In genomic region chr3R:13091666-13092065, dm6 we compare ENCODE assay signal across 3 fruit fly cellular contexts.
TF ChIP-seq lines count a peak whose summit lies in the region.

No protein-coding gene starts in this region.

- no peak for TF ChIP-seq CTCF in whole organism, embryonic (GFP tag; optimal IDR thresholded peaks at IDR 0.05; lab: Kevin White, UChicago)

TF ChIP-seq in whole organism, embryonic, 481 proteins besides CTCF, POLR2A, EP300 and RAD21 (continues in another document):
- TF ChIP-seq Atf6 (GFP tag; IDR thresholded peaks at IDR 0.05; lab: Robert Waterston, UW) (no peak), vnd (GFP tag; IDR thresholded peaks at IDR 0.05; lab: Robert Waterston, UW; ENCODE audit: partially characterized antibody) (no peak), Hand (GFP tag; optimal IDR thresholded peaks at IDR 0.05; lab: Kevin White, UChicago) (peak; percentile 35), tx (GFP tag; optimal IDR thresholded peaks at IDR 0.05; lab: Kevin White, UChicago) (no peak), tgo (GFP tag; IDR thresholded peaks at IDR 0.05; lab: Robert Waterston, UW) (peak; percentile 25; the same call in 1 of the 3 replicates), Meics (GFP tag; optimal IDR thresholded peaks at IDR 0.05; lab: Kevin White, UChicago) (peak; percentile 17), Antp (GFP tag; optimal IDR thresholded peaks at IDR 0.05; lab: Kevin White, UChicago) (no peak), CG7839 (tag; optimal IDR thresholded peaks at IDR 0.05; lab: Kevin White, UChicago) (peak; percentile 11), CG10321 (GFP tag; IDR thresholded peaks at IDR 0.05; lab: Robert Waterston, UW) (no peak), CG10366 (GFP tag; IDR thresholded peaks at IDR 0.05; lab: Robert Waterston, UW) (no peak), CG12299 (tag; optimal IDR thresholded peaks at IDR 0.05; lab: Kevin White, UChicago) (no peak), Abd-B (GFP tag; optimal IDR thresholded peaks at IDR 0.05; lab: Kevin White, UChicago) (no peak), CG9932 (GFP tag; IDR thresholded peaks at IDR 0.05; lab: Robert Waterston, UW) (0 out of 2 replicates have a peak, but pooled peaks have one; percentile 28), jumu (GFP tag; optimal IDR thresholded peaks at IDR 0.05; lab: Kevin White, UChicago) (no peak), CG15601 (tag; optimal IDR thresholded peaks at IDR 0.05; lab: Kevin White, UChicago) (no peak), Pdp1 (GFP tag; optimal IDR thresholded peaks at IDR 0.05; lab: Kevin White, UChicago) (no peak), CG14014 (GFP tag; IDR thresholded peaks at IDR 0.05; lab: Robert Waterston, UW) (peak; percentile 13; the same call in 1 of the 2 replicates), Ets65A (GFP tag; lab: Kevin White, UChicago) (peak; percentile 55), CG2889 (GFP tag; IDR thresholded peaks at IDR 0.05; lab: Robert Waterston, UW) (no peak), hkb (optimal IDR thresholded peaks at IDR 0.05; lab: Kevin White, UChicago) (no peak), hkb (GFP tag; IDR thresholded peaks at IDR 0.05; lab: Robert Waterston, UW) (0 out of 2 replicates have a peak, but pooled peaks have one; percentile 26), cad (GFP tag; optimal IDR thresholded peaks at IDR 0.05; lab: Kevin White, UChicago) (no peak), CG4424 (GFP tag; optimal IDR thresholded peaks at IDR 0.05; lab: Kevin White, UChicago) (no peak), Sox102F (GFP tag; optimal IDR thresholded peaks at IDR 0.05; lab: Kevin White, UChicago) (no peak), gsb-n (tag; optimal IDR thresholded peaks at IDR 0.05; lab: Kevin White, UChicago) (no peak), Doc2 (GFP tag; IDR thresholded peaks at IDR 0.05; lab: Robert Waterston, UW) (no peak), CG9215 (GFP tag; IDR thresholded peaks at IDR 0.05; lab: Robert Waterston, UW) (no peak), H15 (GFP tag; IDR thresholded peaks at IDR 0.05; lab: Robert Waterston, UW) (0 out of 3 replicates have a peak, but pooled peaks have one; percentile 41), nerfin-2 (GFP tag; IDR thresholded peaks at IDR 0.05; lab: Robert Waterston, UW; ENCODE audit: partially characterized antibody) (no peak), twi (tag; optimal IDR thresholded peaks at IDR 0.05; lab: Kevin White, UChicago) (no peak), Mes4 (GFP tag; optimal IDR thresholded peaks at IDR 0.05; lab: Kevin White, UChicago) (no peak)

TF ChIP-seq in whole organism, prepupa, 60 proteins besides CTCF, POLR2A, EP300 and RAD21 (continues in another document):
- TF ChIP-seq Eip93F (GFP tag; optimal IDR thresholded peaks at IDR 0.05; lab: Kevin White, UChicago) = no peak
- TF ChIP-seq topi (GFP tag; optimal IDR thresholded peaks at IDR 0.05; lab: Kevin White, UChicago) = no peak
- TF ChIP-seq Ets21C (GFP tag; optimal IDR thresholded peaks at IDR 0.05; lab: Kevin White, UChicago) = no peak
- no peak for TF ChIP-seq Sox102F (GFP tag; optimal IDR thresholded peaks at IDR 0.05; lab: Kevin White, UChicago)
- no peak for TF ChIP-seq Met (GFP tag; optimal IDR thresholded peaks at IDR 0.05; lab: Kevin White, UChicago)
- no peak for TF ChIP-seq fd59A (GFP tag; optimal IDR thresholded peaks at IDR 0.05; lab: Kevin White, UChicago)
- TF ChIP-seq dac (GFP tag; optimal IDR thresholded peaks at IDR 0.05; lab: Kevin White, UChicago) = no peak
- no peak for TF ChIP-seq CG6854 (GFP tag; optimal IDR thresholded peaks at IDR 0.05; lab: Kevin White, UChicago)
- no peak for TF ChIP-seq Eip75B (GFP tag; optimal IDR thresholded peaks at IDR 0.05; lab: Kevin White, UChicago)
- TF ChIP-seq svp (GFP tag; lab: Kevin White, UChicago) = peak; percentile 58
- no peak for TF ChIP-seq CG6163 (GFP tag; IDR thresholded peaks at IDR 0.05; lab: Robert Waterston, UW)
- peak in 1 of 2 experiments; percentile 28 for TF ChIP-seq ss (GFP tag; optimal IDR thresholded peaks at IDR 0.05; lab: Kevin White, UChicago)
- no peak for TF ChIP-seq Hr38 (GFP tag; optimal IDR thresholded peaks at IDR 0.05; lab: Kevin White, UChicago)
- no peak for TF ChIP-seq salr (GFP tag; optimal IDR thresholded peaks at IDR 0.05; lab: Kevin White, UChicago)
- TF ChIP-seq CG34406 (GFP tag; optimal IDR thresholded peaks at IDR 0.05; lab: Kevin White, UChicago) = no peak
- no peak for TF ChIP-seq cyc (GFP tag; optimal IDR thresholded peaks at IDR 0.05; lab: Kevin White, UChicago)
- TF ChIP-seq Eip78C (GFP tag; lab: Kevin White, UChicago) = peak; percentile 74
- TF ChIP-seq CG8319 (GFP tag; optimal IDR thresholded peaks at IDR 0.05; lab: Kevin White, UChicago) = no peak
- TF ChIP-seq CG6792 (GFP tag; optimal IDR thresholded peaks at IDR 0.05; lab: Kevin White, UChicago) = no peak
- no peak for TF ChIP-seq CG15336 (GFP tag; IDR thresholded peaks at IDR 0.05; lab: Robert Waterston, UW)
- TF ChIP-seq spab (GFP tag; optimal IDR thresholded peaks at IDR 0.05; lab: Kevin White, UChicago) = peak; percentile 24
- TF ChIP-seq fd85E (GFP tag; optimal IDR thresholded peaks at IDR 0.05; lab: Kevin White, UChicago) = no peak
- TF ChIP-seq Lpt (GFP tag; optimal IDR thresholded peaks at IDR 0.05; lab: Kevin White, UChicago) = no peak
- no peak for TF ChIP-seq eg (GFP tag; IDR thresholded peaks at IDR 0.05; lab: Robert Waterston, UW)
- TF ChIP-seq CG3919 (GFP tag; optimal IDR thresholded peaks at IDR 0.05; lab: Kevin White, UChicago) = peak; percentile 37
- TF ChIP-seq net (GFP tag; optimal IDR thresholded peaks at IDR 0.05; lab: Kevin White, UChicago) = peak; percentile 7
- no peak for TF ChIP-seq CG31627 (GFP tag; optimal IDR thresholded peaks at IDR 0.05; lab: Kevin White, UChicago)
- TF ChIP-seq CG11902 (GFP tag; optimal IDR thresholded peaks at IDR 0.05; lab: Kevin White, UChicago) = no peak
- TF ChIP-seq Ets96B (tag; optimal IDR thresholded peaks at IDR 0.05; lab: Kevin White, UChicago) = peak; percentile 45
- no peak for TF ChIP-seq esn (GFP tag; optimal IDR thresholded peaks at IDR 0.05; lab: Kevin White, UChicago)
- TF ChIP-seq Sox14 (GFP tag; optimal IDR thresholded peaks at IDR 0.05; lab: Kevin White, UChicago) = no peak
- TF ChIP-seq CG9139 (GFP tag; optimal IDR thresholded peaks at IDR 0.05; lab: Kevin White, UChicago) = no peak
- TF ChIP-seq Gug (GFP tag; IDR thresholded peaks at IDR 0.05; lab: Robert Waterston, UW) = no peak
- no peak for TF ChIP-seq lz (GFP tag; optimal IDR thresholded peaks at IDR 0.05; lab: Kevin White, UChicago)
- peak; percentile 6 for TF ChIP-seq CG1621 (tag; optimal IDR thresholded peaks at IDR 0.05; lab: Kevin White, UChicago)

TF ChIP-seq in whole organism, pupa, 21 proteins besides CTCF, POLR2A, EP300 and RAD21:
- TF ChIP-seq D1 (tag; optimal IDR thresholded peaks at IDR 0.05; lab: Kevin White, UChicago) = no peak
- no peak for TF ChIP-seq CG8301 (tag; optimal IDR thresholded peaks at IDR 0.05; lab: Kevin White, UChicago)
- TF ChIP-seq CG14655 (GFP tag; optimal IDR thresholded peaks at IDR 0.05; lab: Kevin White, UChicago) = peak; percentile 22
- TF ChIP-seq CG12605 (GFP tag; IDR thresholded peaks at IDR 0.05; lab: Robert Waterston, UW) = peak; percentile 15; the same call in 1 of the 2 replicates
- TF ChIP-seq EcR (GFP tag; optimal IDR thresholded peaks at IDR 0.05; lab: Kevin White, UChicago) = no peak
- peak; percentile 35; the same call in 1 of the 3 replicates for TF ChIP-seq CG4496 (GFP tag; IDR thresholded peaks at IDR 0.05; lab: Robert Waterston, UW)
- TF ChIP-seq gl (tag; optimal IDR thresholded peaks at IDR 0.05; lab: Kevin White, UChicago) = no peak
- TF ChIP-seq CG15710 (tag; optimal IDR thresholded peaks at IDR 0.05; lab: Kevin White, UChicago) = peak; percentile 35
- TF ChIP-seq CG8159 (tag; optimal IDR thresholded peaks at IDR 0.05; lab: Kevin White, UChicago) = peak; percentile 45
- peak; percentile 16 for TF ChIP-seq Pif1A (GFP tag; optimal IDR thresholded peaks at IDR 0.05; lab: Kevin White, UChicago)
